Worm (Caenorhabditis elegans) whole organism, L4/young adult: ENCODE measurements around the gene pak-2.

ENCODE experiments used
- W03F9.2 ChIP-seq: fragments of 150-350 bp; optimal IDR thresholded peaks from 2 replicates; lab custom pipeline; 2014; ENCODE audit warnings: missing biosample characterization, missing genetic modification characterization
- dao-5 ChIP-seq: sonication (generic microtip); optimal IDR thresholded peaks from 2 replicates; lab custom pipeline; 2016; ENCODE audit warnings: missing genotype, missing genetic modification characterization, moderate library complexity, missing compliant biosample characterization
- him-1 ChIP-seq: sonication (generic microtip); optimal IDR thresholded peaks from 2 replicates; lab custom pipeline; 2016; ENCODE audit warnings: missing genotype, missing genetic modification reagents, missing genetic modification characterization, missing compliant biosample characterization

DNA sequence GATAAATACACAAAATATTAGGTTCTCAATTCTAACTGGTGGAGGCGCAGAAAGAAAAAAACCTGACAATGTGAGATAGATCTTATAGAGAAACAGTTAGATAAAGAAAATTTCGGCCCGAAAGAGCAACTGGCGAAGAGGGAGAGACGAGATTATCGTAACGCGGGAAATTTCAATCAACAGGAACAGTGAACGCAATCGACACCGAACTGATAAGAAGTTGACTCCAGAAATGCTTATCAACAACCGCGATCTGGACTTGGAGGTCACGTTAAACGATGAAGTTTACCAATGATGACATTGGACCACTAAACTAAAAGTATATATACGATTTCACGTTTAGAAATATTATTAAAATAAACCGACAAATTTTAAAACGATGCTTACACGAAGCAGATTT is 37.2 kb upstream of the pak-2 start:
- TF ChIP-seq him-1: no peak
- TF ChIP-seq W03F9.2 (tag; lab: Kevin White, UChicago): no peak
- peak; percentile 25 for TF ChIP-seq dao-5
